Fruit fly (Drosophila melanogaster) whole organism, wandering third instar larva: ENCODE data around the gene Ir67b.

Experiments used
- Abd-B ChIP-seq: fragments of >200 bp; optimal IDR thresholded peaks from 2 replicates; lab custom pipeline; 2017; ENCODE audit warnings: missing biosample characterization, missing genetic modification characterization
- CG32264 ChIP-seq: fragments of 200-800 bp; sonication (Bioruptor generic); optimal IDR thresholded peaks from 2 replicates; lab custom pipeline; 2016; ENCODE audit warnings: missing biosample characterization, missing genetic modification characterization
- Dif ChIP-seq: fragments of 200-275, 200-300 bp; sonication (Bioruptor generic); optimal IDR thresholded peaks from 2 replicates; lab custom pipeline; 2018; ENCODE audit warnings: missing biosample characterization, missing genetic modification characterization; ENCODE audit not compliant: partially characterized antibody
- OdsH ChIP-seq: fragments of 200-800 bp; sonication (Bioruptor generic); optimal IDR thresholded peaks from 2 replicates; lab custom pipeline; 2016; ENCODE audit warnings: missing biosample characterization, mild to moderate bottlenecking, missing genetic modification characterization
- Rel ChIP-seq, 2 experiments: fragments of 200-800 bp; sonication (Bioruptor generic) in 1 of 2; optimal IDR thresholded peaks; 2 replicates in 1 of 2; 3 replicates in 1 of 2; lab custom pipeline; 2016 to 2019; ENCODE audit warnings: mild to moderate bottlenecking in 2 of 2, missing biosample characterization in 2 of 2, missing genetic modification characterization in 2 of 2, moderate library complexity in 1 of 2
- br ChIP-seq: fragments of 200-800 bp; sonication (Bioruptor generic); optimal IDR thresholded peaks from 2 replicates; lab custom pipeline; 2016; ENCODE audit warnings: missing biosample characterization, missing genetic modification characterization
- brk ChIP-seq: fragments of 200-800 bp; sonication (Bioruptor generic); optimal IDR thresholded peaks from 2 replicates; lab custom pipeline; 2016; ENCODE audit warnings: missing biosample characterization, mild to moderate bottlenecking, missing genetic modification characterization
- dmrt93B ChIP-seq: fragments of 200-800 bp; sonication (Bioruptor generic); optimal IDR thresholded peaks from 2 replicates; lab custom pipeline; 2018; ENCODE audit warnings: missing biosample characterization, mild to moderate bottlenecking, missing genetic modification characterization
- lola ChIP-seq: fragments of >200 bp; optimal IDR thresholded peaks from 2 replicates; lab custom pipeline; 2017; ENCODE audit warnings: missing biosample characterization, missing genetic modification characterization
- pan ChIP-seq: fragments of >200 bp; optimal IDR thresholded peaks from 2 replicates; lab custom pipeline; 2017
- psq ChIP-seq: fragments of 200-800 bp; sonication (Bioruptor generic); optimal IDR thresholded peaks from 3 replicates; lab custom pipeline; 2017; ENCODE audit warnings: missing biosample characterization, mild to moderate bottlenecking, missing genetic modification characterization, moderate library complexity
- tai ChIP-seq: sonication (Bioruptor generic); optimal IDR thresholded peaks from 2 replicates; lab custom pipeline; 2016; ENCODE audit warnings: missing biosample characterization, missing genetic modification characterization

DNA sequence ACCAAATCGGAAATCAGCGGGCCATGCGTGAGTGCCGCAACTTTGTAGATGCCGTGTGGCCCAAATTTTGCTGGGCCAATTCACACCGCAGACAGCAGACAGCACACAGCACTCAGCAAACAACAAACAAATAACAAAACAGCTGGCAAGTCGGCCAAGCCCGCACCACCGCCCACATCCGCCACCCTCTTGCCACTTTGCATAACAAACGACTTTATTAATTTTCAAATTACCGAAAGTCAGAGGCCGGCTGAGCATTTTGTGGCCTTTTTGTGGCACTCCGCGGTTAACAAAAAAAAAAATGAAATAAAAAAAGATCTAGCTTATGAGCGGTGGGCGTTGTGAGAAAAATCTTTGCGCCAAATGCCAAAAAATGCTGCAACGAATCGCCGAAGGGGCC is 17.9 kb upstream of the Ir67b start:
- no peak for TF ChIP-seq dmrt93B (GFP tag; lab: Kevin White, UChicago)
- no peak for TF ChIP-seq psq (GFP tag; lab: Kevin White, UChicago)
- no peak for TF ChIP-seq Rel (GFP tag; optimal IDR thresholded peaks at IDR 0.05; lab: Kevin White, UChicago)
- no peak for TF ChIP-seq Rel (tag; optimal IDR thresholded peaks at IDR 0.05; lab: Kevin White, UChicago)
- no peak for TF ChIP-seq brk
- TF ChIP-seq CG32264, result no peak
- TF ChIP-seq Abd-B (GFP tag; lab: Kevin White, UChicago), result no peak
- TF ChIP-seq br (GFP tag; lab: Kevin White, UChicago), result no peak
- TF ChIP-seq OdsH, result no peak
- no peak for TF ChIP-seq pan (lab: Kevin White, UChicago)
- TF ChIP-seq Dif, result no peak
- no peak for TF ChIP-seq tai (GFP tag; lab: Kevin White, UChicago)
- TF ChIP-seq lola (GFP tag; lab: Kevin White, UChicago), result no peak
